Fruit fly (Drosophila melanogaster) whole organism, larva: Measurements from ENCODE around the gene Pxn.

Experiments
- noc ChIP-seq: fragments of 200-800 bp; sonication (Bioruptor generic); optimal IDR thresholded peaks from 3 replicates; lab custom pipeline; 2019; ENCODE audit warnings: missing biosample characterization, mild to moderate bottlenecking, missing genetic modification characterization, moderate library complexity

Gene Pxn

DNA sequence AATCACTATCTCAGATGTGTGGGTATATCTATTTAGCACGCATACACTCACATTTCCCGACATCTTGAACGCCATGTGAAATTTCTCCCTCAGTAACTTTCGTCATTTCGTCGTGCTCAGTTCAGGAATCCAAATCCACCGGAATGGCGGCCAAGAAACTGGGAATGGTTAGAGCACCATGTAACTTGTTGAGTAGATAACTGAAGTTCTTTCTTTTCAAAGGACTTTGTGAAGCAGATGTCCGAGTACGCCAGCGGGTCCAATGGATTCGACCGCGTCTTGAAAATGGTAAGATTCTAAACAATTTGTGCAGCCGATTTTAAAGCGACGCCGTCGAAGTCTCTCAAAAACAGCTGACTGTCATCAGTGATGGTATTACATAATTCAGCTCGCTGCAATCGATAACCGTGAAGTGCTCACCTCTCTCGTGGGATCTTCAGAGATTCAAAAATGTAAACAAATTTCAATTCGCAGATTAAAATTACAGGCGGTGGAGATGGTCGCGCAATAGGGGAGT is 30.6 kb downstream of the Pxn start, which contains the start of the genes CG16985 and CG12182:
Gene CG16985 (plus strand): TSS at position 84 of the 517 bp plus-strand sequence.
Gene CG12182 (minus strand): TSS at position 366 of the 517 bp plus-strand sequence.
- TF ChIP-seq noc (tag; lab: Kevin White, UChicago) = no peak

DNA sequence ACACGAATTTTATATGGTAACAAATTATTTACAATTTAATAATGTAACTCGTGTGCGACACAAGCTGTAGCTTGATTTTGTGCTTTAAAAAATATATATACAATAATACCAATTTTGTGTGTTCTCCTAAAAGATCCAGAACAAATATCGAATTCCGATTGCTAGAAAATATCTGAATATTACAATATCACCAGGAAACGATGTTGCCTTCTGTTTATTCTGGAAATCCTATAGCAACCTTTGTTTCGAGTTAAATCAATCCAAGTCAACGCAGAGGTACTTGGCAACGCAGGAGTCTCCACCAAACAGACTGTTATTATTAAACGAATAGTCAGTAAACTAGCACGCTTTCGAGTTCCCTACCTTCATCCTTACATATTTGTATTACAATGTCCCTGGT is 34.4 kb downstream of the Pxn start, which contains the start of gene CG16984:
Gene CG16984 (plus strand): TSS at position 301 of the 400 bp plus-strand sequence.
- no peak for TF ChIP-seq noc (tag; lab: Kevin White, UChicago)

DNA sequence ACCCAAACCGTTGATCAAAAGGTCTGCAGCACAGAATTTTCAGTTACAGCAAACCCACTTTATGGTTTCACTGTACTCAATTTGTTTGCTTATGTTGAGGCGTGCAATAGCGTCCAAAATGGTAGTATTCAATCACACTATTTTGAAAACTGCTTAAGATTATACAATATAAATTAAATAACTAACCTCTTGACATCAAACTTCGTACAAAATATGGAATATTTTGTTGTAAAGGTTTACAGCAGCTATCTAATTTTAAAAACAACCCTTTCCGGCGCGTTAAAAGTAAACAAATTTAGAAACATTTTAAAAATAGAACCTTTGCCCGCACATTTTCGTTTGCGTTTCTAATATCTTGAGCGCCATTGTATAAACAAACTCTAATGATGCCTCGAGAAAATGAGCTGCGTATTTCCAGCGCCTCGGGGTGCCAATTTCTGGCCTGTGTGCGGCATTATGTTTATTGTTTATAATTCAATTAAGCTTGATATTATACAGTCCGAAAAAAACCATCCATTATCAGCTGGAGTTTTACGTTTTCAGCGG is 39.0 kb downstream of the Pxn start:
- no peak for TF ChIP-seq noc (tag; lab: Kevin White, UChicago)

DNA sequence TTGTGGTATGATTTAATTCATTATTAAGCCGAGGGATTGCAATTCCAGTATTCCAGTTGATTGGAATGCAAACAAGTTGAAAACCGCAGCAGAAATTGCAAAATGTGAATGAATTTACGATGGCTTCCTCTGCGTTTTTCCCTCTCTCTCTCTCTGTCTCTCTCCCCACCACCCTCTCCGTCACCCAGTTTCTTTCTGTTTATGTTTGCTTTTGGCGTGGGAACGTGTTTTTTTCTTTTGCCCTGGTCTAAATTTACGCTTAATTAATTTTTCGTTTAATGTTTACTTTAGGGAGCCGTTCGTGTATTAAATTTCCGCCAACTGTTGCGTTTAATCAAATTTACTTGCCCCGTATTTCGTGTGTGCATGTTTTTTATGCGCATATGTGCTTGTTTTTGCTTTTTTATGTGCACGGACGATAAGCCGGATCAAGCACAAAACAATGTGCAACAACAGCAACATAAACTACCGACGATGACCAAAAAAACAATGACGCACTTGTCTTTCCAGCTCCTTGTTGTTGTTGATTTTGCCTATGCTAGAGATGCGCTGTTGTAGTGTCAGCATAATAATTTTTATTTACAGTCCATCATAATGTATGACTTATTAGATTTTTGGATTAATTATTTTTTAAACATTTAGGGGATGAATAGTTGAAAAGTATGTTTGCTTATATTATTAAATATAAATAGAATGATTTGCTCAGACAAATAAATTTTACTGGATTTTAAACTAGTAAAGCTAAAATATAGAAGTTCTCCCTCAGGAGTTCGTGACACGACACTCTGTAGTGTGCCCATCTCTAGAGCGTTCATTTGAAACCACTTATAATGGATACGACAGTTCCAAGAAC is 39.7 kb downstream of the Pxn start:
- TF ChIP-seq noc (tag; lab: Kevin White, UChicago) = peak; percentile 91

DNA sequence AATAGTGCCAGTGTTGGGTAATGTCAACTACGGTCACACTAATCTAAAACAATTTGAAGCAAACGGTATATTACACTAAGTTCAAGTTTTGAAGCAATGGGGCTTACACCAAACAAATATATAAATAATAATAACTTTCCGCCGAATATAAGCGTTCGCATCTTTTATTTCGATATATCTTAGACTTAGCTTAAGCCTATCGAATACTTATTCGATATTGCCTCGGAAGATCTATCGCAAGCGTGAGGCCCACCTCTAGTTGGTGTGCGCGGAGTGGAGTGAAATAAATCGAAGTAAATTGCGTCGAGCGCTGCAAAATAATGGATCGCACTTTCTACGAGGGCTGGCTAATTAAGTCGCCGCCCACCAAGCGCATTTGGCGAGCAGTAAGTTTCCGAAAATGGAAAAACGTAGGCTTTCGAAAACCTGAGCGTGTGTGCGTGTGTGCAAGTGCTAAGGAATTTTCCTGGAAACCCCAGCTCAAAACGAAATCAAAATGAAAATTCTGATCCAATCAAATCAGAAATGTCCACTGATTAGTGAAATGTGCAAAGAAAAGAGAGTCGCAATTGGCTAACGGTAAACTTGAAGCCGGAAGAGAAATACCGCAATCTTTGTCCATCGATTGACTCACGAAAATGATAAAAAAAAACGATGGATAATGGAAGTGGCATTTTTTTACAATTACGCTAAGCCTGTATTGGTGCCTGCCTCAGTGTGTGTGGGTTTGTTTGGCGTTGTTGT is 40.5 kb downstream of the Pxn start, which contains the start of gene dos:
Gene dos (plus strand): TSS at position 248 of the 744 bp plus-strand sequence.
- peak; percentile 29 for TF ChIP-seq noc (tag; lab: Kevin White, UChicago)

DNA sequence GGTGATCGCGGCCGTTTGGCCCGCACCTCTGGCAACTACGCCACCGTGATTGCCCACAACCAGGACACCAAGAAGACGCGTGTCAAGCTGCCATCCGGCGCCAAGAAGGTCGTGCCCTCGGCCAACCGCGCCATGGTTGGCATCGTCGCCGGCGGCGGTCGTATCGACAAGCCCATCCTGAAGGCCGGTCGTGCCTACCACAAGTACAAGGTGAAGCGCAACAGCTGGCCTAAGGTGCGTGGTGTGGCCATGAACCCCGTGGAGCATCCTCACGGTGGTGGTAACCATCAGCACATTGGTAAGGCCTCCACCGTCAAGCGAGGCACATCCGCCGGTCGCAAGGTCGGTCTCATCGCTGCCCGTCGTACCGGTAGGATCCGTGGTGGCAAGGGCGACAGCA is 41.6 kb downstream of the Pxn start:
- no peak for TF ChIP-seq noc (tag; lab: Kevin White, UChicago)

DNA sequence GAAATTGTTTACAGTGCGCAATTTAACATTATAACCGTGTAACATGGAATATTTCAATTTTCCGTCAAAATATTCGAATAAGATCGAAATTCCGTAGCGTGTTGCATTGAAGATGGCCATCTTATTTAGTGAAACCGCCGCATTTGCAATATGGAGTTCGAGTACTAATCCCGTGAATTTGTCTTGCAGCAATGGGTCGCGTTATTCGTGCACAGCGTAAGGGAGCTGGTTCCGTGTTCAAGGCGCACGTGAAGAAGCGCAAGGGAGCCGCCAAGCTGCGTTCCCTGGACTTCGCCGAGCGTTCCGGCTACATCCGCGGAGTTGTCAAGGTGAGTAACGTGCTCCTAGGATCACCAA is 42.3 kb downstream of the Pxn start:
- no peak for TF ChIP-seq noc (tag; lab: Kevin White, UChicago)

DNA sequence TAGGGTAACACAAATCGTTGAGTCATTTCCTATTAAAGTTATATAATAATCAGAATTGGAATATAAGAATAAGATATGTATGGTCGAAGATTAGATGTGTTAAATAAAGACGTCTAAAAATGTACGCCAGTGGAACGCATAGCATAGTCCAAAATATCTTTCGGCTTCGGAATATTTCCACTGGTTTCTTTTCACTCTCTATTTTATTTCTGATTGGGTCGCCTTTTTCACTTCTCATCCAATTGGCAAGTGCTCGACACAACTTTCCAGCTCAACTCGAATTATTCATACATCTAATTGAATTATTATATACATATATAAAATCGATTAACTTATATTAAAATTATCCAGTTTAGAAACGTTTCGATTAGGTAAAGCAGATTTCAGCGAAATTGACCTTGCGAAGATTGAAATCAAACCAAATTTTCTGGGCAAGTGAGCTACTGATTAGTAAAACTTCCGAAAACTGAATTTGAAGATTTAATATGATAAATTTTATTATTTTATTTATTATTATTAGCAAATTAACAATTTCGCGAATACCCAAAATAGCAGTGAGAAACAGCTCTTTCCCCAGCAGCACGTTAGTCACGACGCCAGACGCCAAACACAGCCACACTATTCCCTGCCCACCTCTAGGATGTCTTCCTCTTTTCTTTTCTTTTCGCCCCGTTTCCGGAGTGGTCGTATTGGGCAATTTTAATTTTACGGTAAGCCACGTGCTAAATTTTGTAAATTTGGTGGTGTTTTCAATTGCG is 42.9 kb downstream of the Pxn start, which contains the start of gene RpL8:
Gene RpL8 (plus strand): TSS at position 653 of the 758 bp plus-strand sequence.
- peak; percentile 51 for TF ChIP-seq noc (tag; lab: Kevin White, UChicago)

DNA sequence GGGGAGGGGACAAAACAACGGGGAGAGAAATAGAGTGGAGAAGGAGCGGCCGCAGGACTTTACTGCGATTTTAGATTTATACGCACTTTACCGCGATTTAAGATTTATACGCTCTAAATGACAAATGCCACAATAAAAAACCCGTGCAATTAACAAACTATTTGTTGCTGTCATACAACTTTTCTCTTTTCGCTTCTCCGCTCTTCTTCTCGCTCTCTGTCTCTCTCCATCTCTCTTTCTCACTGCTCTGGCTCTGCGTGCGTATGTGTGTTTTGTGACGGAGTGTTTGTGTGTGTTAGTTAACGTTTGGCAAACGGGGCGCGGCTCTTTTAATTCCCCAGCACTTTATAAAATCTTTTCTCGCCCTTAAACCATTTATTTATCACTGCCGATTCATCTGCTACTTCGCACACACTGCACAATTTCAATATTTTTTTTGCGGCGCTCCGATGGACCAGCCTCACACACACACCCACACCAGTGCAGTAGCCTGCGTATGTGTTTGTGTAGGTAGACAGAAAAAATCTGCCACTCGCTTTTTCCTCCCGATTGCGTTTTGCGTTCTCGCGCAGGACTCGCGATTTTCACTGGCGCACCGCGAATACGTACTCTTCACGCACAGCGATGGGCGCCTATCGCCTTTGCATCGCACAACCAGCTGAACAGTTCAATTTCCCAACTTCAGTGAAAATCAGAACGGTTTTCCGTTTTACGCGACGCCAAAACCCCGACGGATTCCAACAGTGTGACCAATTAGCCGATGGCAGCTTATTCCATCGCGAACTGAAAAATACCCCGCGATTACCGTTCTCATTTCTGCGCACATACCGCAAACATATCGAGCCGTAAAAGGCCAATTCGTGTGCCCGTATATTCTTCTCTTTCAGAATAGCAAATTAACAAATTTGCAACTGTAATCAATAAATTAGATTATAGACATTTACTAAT is 43.8 kb downstream of the Pxn start, which contains the start of gene msn:
Gene msn (minus strand): TSS at position 747 of the 948 bp plus-strand sequence.
- TF ChIP-seq noc (tag; lab: Kevin White, UChicago) = peak; percentile 69

DNA sequence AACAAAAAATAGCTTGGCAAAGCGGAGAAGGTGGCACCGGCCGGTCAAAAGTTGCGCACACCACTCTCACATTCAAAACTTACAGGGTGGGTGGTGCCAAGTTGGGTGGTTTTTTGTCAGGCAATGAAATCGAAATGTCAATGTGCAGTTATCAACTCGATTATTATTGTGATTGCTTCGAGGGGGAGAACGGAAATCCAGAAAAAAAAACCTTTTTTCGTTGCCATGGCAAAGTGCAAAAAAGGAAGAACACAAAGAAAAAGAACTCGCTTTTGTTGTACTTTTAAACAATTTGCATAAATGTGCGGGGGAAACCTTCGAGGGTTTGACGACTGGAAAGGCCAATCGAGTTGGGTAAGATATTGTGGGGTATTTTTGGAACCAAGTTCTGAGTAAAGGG is 45.0 kb downstream of the Pxn start:
- TF ChIP-seq noc (tag; lab: Kevin White, UChicago) = no peak

DNA sequence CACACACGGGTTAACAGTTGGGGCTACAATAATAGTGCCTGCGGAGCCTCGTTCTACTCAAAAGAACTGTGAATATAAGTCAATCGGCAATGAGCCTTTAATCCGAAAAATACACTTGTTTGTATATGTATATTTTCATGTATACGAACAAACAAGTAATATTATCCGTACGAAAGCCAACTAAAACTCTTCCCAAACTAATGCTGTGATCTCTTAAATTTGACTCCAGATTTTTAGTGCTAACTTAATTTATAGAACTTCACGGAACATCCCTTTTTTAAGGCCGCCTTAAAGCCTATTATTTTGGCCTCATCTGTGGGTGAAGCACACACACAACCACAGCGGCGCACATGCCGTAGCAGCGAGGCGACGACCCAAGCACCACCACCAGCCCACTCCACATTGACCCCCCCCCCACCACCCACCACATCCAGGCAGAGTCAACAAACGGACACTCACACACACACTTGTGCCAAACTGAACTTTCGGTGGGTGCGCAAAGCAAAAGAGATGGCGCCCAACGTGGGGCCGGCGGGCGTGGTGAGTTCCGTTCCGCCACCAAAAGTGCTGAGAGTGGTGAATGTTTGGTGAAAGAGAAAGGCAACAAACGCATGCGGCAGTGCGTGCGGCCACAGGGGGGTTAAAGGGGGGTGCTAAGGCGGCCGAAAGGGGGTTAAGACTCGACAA is 45.6 kb downstream of the Pxn start:
- TF ChIP-seq noc (tag; lab: Kevin White, UChicago) = peak; percentile 76

DNA sequence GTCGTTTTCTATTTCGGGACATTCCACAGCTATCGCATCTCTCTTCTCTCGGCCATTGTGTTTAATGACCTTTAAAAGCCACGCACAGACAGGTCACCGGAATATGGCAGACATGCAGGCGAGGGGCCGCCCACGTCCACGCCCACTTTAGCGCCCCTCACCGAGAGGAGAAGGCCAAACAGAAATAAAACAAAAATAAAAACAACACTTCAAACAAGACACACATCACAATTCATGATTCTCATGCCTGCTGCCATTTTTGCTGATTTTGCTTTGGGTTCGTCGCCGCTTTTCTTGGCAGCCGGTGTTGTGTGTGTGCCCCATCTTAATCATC is 46.4 kb downstream of the Pxn start:
- no peak for TF ChIP-seq noc (tag; lab: Kevin White, UChicago)
